Worm (Caenorhabditis elegans) whole organism, L4 larva: Measurements from ENCODE around the gene sre-43.

ENCODE experiments used
- D1046.2 ChIP-seq: fragments of 200-800 bp; sonication (Bioruptor generic); IDR thresholded peaks from 2 replicates; pipeline ENCODE4 v1.3.6; 2022; ENCODE audit warnings: missing genetic modification characterization, missing compliant biosample characterization
- F10B5.3 ChIP-seq: sonication (generic microtip); optimal IDR thresholded peaks from 2 replicates; lab custom pipeline; 2016; ENCODE audit warnings: mild to moderate bottlenecking, missing genetic modification characterization, missing compliant biosample characterization
- F49E8.2 ChIP-seq: sonication (generic microtip); optimal IDR thresholded peaks from 2 replicates; lab custom pipeline; 2016; ENCODE audit warnings: missing compliant biosample characterization, mild to moderate bottlenecking, missing genetic modification characterization, borderline replicate concordance
- R02D3.7 ChIP-seq: fragments of 150-350 bp; sonication (generic microtip); optimal IDR thresholded peaks from 3 replicates; lab custom pipeline; 2014; ENCODE audit warnings: missing biosample characterization, missing genetic modification characterization
- T26A8.4 ChIP-seq: fragments of 200-800 bp; sonication (Bioruptor generic); IDR thresholded peaks from 2 replicates; pipeline ENCODE4 v1.3.6; 2022; ENCODE audit warnings: missing genetic modification characterization, missing compliant biosample characterization
- Y105C5A.15 ChIP-seq: fragments of 200-800 bp; sonication (Bioruptor generic); IDR thresholded peaks from 2 replicates; pipeline ENCODE4 v1.3.6; 2022; ENCODE audit warnings: missing genetic modification characterization, missing compliant biosample characterization
- Y48G9A.11 ChIP-seq: fragments of 200-800 bp; sonication (Bioruptor generic); IDR thresholded peaks from 2 replicates; pipeline ENCODE4 v1.3.6; 2022; ENCODE audit warnings: missing genetic modification reagents, missing genetic modification characterization, missing compliant biosample characterization
- aha-1 ChIP-seq: fragments of 150-350 bp; peaks from one replicate; lab custom pipeline; 2014; ENCODE audit warnings: missing biosample characterization, missing genetic modification characterization
- arid-1 ChIP-seq: fragments of 200-800 bp; sonication (Bioruptor generic); conservative IDR thresholded peaks from 2 replicates; pipeline ENCODE4 v1.3.6; 2022; ENCODE audit warnings: missing genetic modification reagents, missing genetic modification characterization, missing compliant biosample characterization
- attf-4 ChIP-seq: sonication (generic microtip); optimal IDR thresholded peaks from 3 replicates; lab custom pipeline; 2017; ENCODE audit warnings: missing biosample characterization, missing genetic modification characterization
- ceh-28 ChIP-seq: fragments of 150-350 bp; optimal IDR thresholded peaks from 2 replicates; lab custom pipeline; 2014; ENCODE audit warnings: missing biosample characterization, missing genetic modification reagents, missing genetic modification characterization
- ceh-44 ChIP-seq: fragments of 200-800 bp; sonication (Bioruptor generic); IDR thresholded peaks from 2 replicates; pipeline ENCODE4 v1.3.6; 2022; ENCODE audit warnings: missing genetic modification reagents, missing genetic modification characterization, missing compliant biosample characterization
- ceh-62 ChIP-seq: sonication (generic microtip); optimal IDR thresholded peaks from 2 replicates; lab custom pipeline; 2017; ENCODE audit warnings: missing biosample characterization, missing genetic modification characterization
- daf-16 ChIP-seq, 3 experiments: sonication (generic microtip); optimal IDR thresholded peaks; 2 replicates each; lab custom pipeline; 2016 to 2017; ENCODE audit warnings: missing genetic modification characterization in 3 of 3, missing genetic modification reagents in 3 of 3, mild to moderate bottlenecking in 2 of 3, missing compliant biosample characterization in 2 of 3, missing biosample characterization in 1 of 3, moderate library complexity in 1 of 3
- dmd-8 ChIP-seq: fragments of 200-800 bp; sonication (Bioruptor generic); IDR thresholded peaks from 2 replicates; pipeline ENCODE4 v1.3.6; 2022; ENCODE audit warnings: missing genetic modification characterization, missing compliant biosample characterization
- dmd-9 ChIP-seq: fragments of 200-800 bp; sonication (Bioruptor generic); IDR thresholded peaks from 2 replicates; pipeline ENCODE4 v1.3.6; 2022; ENCODE audit warnings: missing genetic modification reagents, missing genetic modification characterization, missing compliant biosample characterization
- dpl-1 ChIP-seq: fragments of 150-350 bp; optimal IDR thresholded peaks from 2 replicates; lab custom pipeline; 2014; ENCODE audit warnings: missing biosample characterization, missing genetic modification reagents, missing genetic modification characterization
- fos-1 ChIP-seq: fragments of 150-350 bp; optimal IDR thresholded peaks from 2 replicates; lab custom pipeline; 2014; ENCODE audit warnings: missing biosample characterization, missing genetic modification characterization
- hlh-11 ChIP-seq: fragments of 200-800 bp; sonication (Bioruptor generic); optimal IDR thresholded peaks from 2 replicates; lab custom pipeline; 2018; ENCODE audit warnings: mild to moderate bottlenecking, missing genetic modification characterization, missing compliant biosample characterization
- lin-1 ChIP-seq: fragments of 200-800 bp; sonication (Bioruptor generic); IDR thresholded peaks from 2 replicates; pipeline ENCODE4 v1.3.6; 2022; ENCODE audit warnings: missing genetic modification reagents, missing genetic modification characterization, missing compliant biosample characterization
- lin-13 ChIP-seq: fragments of 150-350 bp; optimal IDR thresholded peaks from 2 replicates; lab custom pipeline; 2014; ENCODE audit warnings: missing biosample characterization, missing genetic modification reagents, missing genetic modification characterization
- lsy-2 ChIP-seq, 2 experiments: fragments of 150-350 bp in 1 of 2; sonication (generic microtip) in 1 of 2; optimal IDR thresholded peaks; 2 replicates each; lab custom pipeline; 2014 to 2017; ENCODE audit warnings: missing biosample characterization in 2 of 2, missing genetic modification characterization in 2 of 2
- madf-5 ChIP-seq, 2 experiments: fragments of 200-800 bp; sonication (Bioruptor generic); IDR thresholded peaks; 2 replicates each; pipeline ENCODE4 v1.3.6; 2022; ENCODE audit warnings: missing compliant biosample characterization in 2 of 2, missing genetic modification characterization in 2 of 2
- madf-9 ChIP-seq: fragments of 200-800 bp; sonication (Bioruptor generic); conservative IDR thresholded peaks from 2 replicates; pipeline ENCODE4 v1.3.6; 2022; ENCODE audit warnings: missing genetic modification reagents, missing genetic modification characterization, missing compliant biosample characterization
- mdl-1 ChIP-seq, 2 experiments: fragments of 150-350 bp in 1 of 2; sonication (generic microtip) in 1 of 2; optimal IDR thresholded peaks; 2 replicates each; lab custom pipeline; 2014 to 2017; ENCODE audit warnings: missing biosample characterization in 2 of 2, missing genetic modification characterization in 2 of 2
- nhr-11 ChIP-seq: fragments of 150-350 bp; optimal IDR thresholded peaks from 2 replicates; lab custom pipeline; 2014; ENCODE audit warnings: missing biosample characterization, missing genetic modification characterization
- nhr-237 ChIP-seq: sonication (generic microtip); optimal IDR thresholded peaks from 2 replicates; lab custom pipeline; 2017; ENCODE audit warnings: missing biosample characterization, missing genetic modification characterization
- nhr-25 ChIP-seq: sonication (generic microtip); optimal IDR thresholded peaks from 2 replicates; lab custom pipeline; 2017; ENCODE audit warnings: missing genetic modification characterization, mild to moderate bottlenecking, missing compliant biosample characterization, antibody characterized with exemption, moderate library complexity, borderline replicate concordance; ENCODE audit not compliant: insufficient read depth
- nhr-48 ChIP-seq: sonication (generic microtip); optimal IDR thresholded peaks from 2 replicates; lab custom pipeline; 2016; ENCODE audit warnings: mild to moderate bottlenecking, missing genetic modification characterization, missing compliant biosample characterization
- nhr-76 ChIP-seq: fragments of 150-350 bp; optimal IDR thresholded peaks from 2 replicates; lab custom pipeline; 2014; ENCODE audit warnings: missing biosample characterization, missing genetic modification characterization
- nhr-77 ChIP-seq: fragments of 150-350 bp; optimal IDR thresholded peaks from 2 replicates; lab custom pipeline; 2014; ENCODE audit warnings: missing biosample characterization, missing genetic modification characterization
- set-16 ChIP-seq: fragments of 200-800 bp; sonication (Bioruptor generic); IDR thresholded peaks from 2 replicates; pipeline ENCODE4 v1.3.6; 2022; ENCODE audit warnings: missing genetic modification reagents, missing genetic modification characterization, missing compliant biosample characterization
- unc-130 ChIP-seq: sonication (generic microtip); optimal IDR thresholded peaks from 2 replicates; lab custom pipeline; 2016; ENCODE audit warnings: missing genetic modification reagents, missing genetic modification characterization, missing compliant biosample characterization
- zag-1 ChIP-seq: fragments of 150-350 bp; optimal IDR thresholded peaks from 2 replicates; lab custom pipeline; 2014; ENCODE audit warnings: missing biosample characterization, missing genetic modification characterization
- zfp-2 ChIP-seq: sonication (generic microtip); optimal IDR thresholded peaks from 2 replicates; lab custom pipeline; 2016; ENCODE audit warnings: mild to moderate bottlenecking, missing genetic modification characterization, missing compliant biosample characterization
- zfp-3 ChIP-seq: fragments of 200-800 bp; sonication (Bioruptor generic); conservative IDR thresholded peaks from 2 replicates; pipeline ENCODE4 v1.3.6; 2022; ENCODE audit warnings: missing genetic modification reagents, missing genetic modification characterization, missing compliant biosample characterization

sre-43 gene

ce11 chrII:14008359-14008758, 39.5 kb upstream of the sre-43 start, which contains the start of gene F01D5.7:
Gene F01D5.7, plus strand, starts transcription at chrII:14008659.
- no peak for TF ChIP-seq unc-130
- TF ChIP-seq lsy-2 (tag; optimal IDR thresholded peaks at IDR 0.05; lab: Kevin White, UChicago), result no peak
- no peak for TF ChIP-seq Y105C5A.15
- no peak for TF ChIP-seq dmd-8 (GFP tag; lab: Robert Waterston, UW)
- no peak for TF ChIP-seq ceh-28
- TF ChIP-seq, all 104 proteins: peak for 0

- TF ChIP-seq zfp-2 (no peak), dpl-1 (GFP tag; lab: Kevin White, UChicago) (no peak), F10B5.3 (tag; lab: Kevin White, UChicago) (no peak), nhr-77 (no peak), ceh-44 (no peak), zfp-3 (GFP tag; lab: Robert Waterston, UW) (no peak), daf-16 (GFP tag; optimal IDR thresholded peaks at IDR 0.05; lab: Kevin White, UChicago) (no peak), daf-16 (tag; optimal IDR thresholded peaks at IDR 0.05; lab: Kevin White, UChicago) (no peak), lin-1 (GFP tag; lab: Robert Waterston, UW) (no peak), Y48G9A.11 (GFP tag; lab: Robert Waterston, UW) (no peak), nhr-25 (no peak), lin-13 (GFP tag; lab: Kevin White, UChicago) (no peak)
- TF ChIP-seq, all 104 proteins: peak for 0
Observed at ce11 chrII:14006210-14006609, 37.3 kb upstream of the sre-43 start, which contains the start of gene F01D5.6. Gene F01D5.6, plus strand, starts transcription at chrII:14006510.

ce11 chrII:14005183-14005582, 36.3 kb upstream of the sre-43 start:
- TF ChIP-seq hlh-11, result no peak
- TF ChIP-seq fos-1 (tag; lab: Kevin White, UChicago), result no peak
- no peak for TF ChIP-seq nhr-11 (tag; lab: Kevin White, UChicago)
- TF ChIP-seq D1046.2 (GFP tag; lab: Robert Waterston, UW), result no peak
- TF ChIP-seq zfp-3 (GFP tag; lab: Robert Waterston, UW), result no peak
- TF ChIP-seq ceh-62 (tag; lab: Kevin White, UChicago), result no peak
- no peak for TF ChIP-seq madf-5 (GFP tag; IDR thresholded peaks at IDR 0.05; lab: Robert Waterston, UW)
- TF ChIP-seq nhr-237 (tag; lab: Kevin White, UChicago), result no peak
- no peak for TF ChIP-seq arid-1 (GFP tag; lab: Robert Waterston, UW)
- no peak for TF ChIP-seq attf-4
- no peak for TF ChIP-seq dmd-9 (GFP tag; lab: Robert Waterston, UW)
- TF ChIP-seq zag-1 (tag; lab: Kevin White, UChicago), result no peak
- no peak for TF ChIP-seq T26A8.4
- no peak for TF ChIP-seq madf-9 (GFP tag; lab: Robert Waterston, UW)
- no peak for TF ChIP-seq nhr-76 (tag; lab: Kevin White, UChicago)
- TF ChIP-seq R02D3.7 (tag; lab: Kevin White, UChicago), result no peak

ce11 chrII:14004770-14005169, 35.9 kb upstream of the sre-43 start:
- TF ChIP-seq set-16 (GFP tag; lab: Robert Waterston, UW) (peak; percentile 57; the same call in 1 of the 2 replicates), T26A8.4 (0 out of 2 replicates have a peak, but pooled peaks have one; percentile 20), aha-1 (peak; percentile 35), madf-5 (GFP tag; IDR thresholded peaks at IDR 0.05; lab: Robert Waterston, UW) (no peak), mdl-1 (tag; optimal IDR thresholded peaks at IDR 0.05; lab: Kevin White, UChicago) (peak in 1 of 2 experiments; percentile 7), nhr-48 (tag; lab: Kevin White, UChicago) (peak; percentile 23), hlh-11 (peak; percentile 51), F49E8.2 (tag; lab: Kevin White, UChicago) (no peak)
